Fruit fly (Drosophila melanogaster) whole organism, embryonic: ENCODE measurements around the gene CG42538.

Experiments used
- B-H1 ChIP-seq: fragments of 200-800 bp; sonication (Bioruptor generic); IDR thresholded peaks from 3 replicates; pipeline ENCODE4 v1.3.6; 2022; ENCODE audit warnings: missing biosample characterization, missing genetic modification characterization
- Bgb ChIP-seq: fragments of 200-800 bp; sonication (Bioruptor generic); IDR thresholded peaks from 2 replicates; pipeline ENCODE4 v1.3.6; 2022; ENCODE audit warnings: missing biosample characterization, missing genetic modification characterization; ENCODE audit not compliant: partially characterized antibody
- Blimp-1 ChIP-seq: fragments of 200-800 bp; sonication (Bioruptor generic); optimal IDR thresholded peaks from 3 replicates; lab custom pipeline; 2018; ENCODE audit warnings: missing biosample characterization, missing genetic modification characterization, mild to moderate bottlenecking, moderate library complexity, missing genetic modification reagents
- CG10462 ChIP-seq: fragments of 200-800 bp; sonication (Bioruptor generic); optimal IDR thresholded peaks from 2 replicates; lab custom pipeline; 2016; ENCODE audit warnings: missing biosample characterization, missing genetic modification characterization
- CG12391 ChIP-seq: fragments of 200-800 bp; sonication (Bioruptor generic); optimal IDR thresholded peaks from 3 replicates; lab custom pipeline; 2018; ENCODE audit warnings: missing biosample characterization, mild to moderate bottlenecking, missing genetic modification characterization, moderate library complexity
- CG14441 ChIP-seq: fragments of 200-800 bp; sonication (Bioruptor generic); IDR thresholded peaks from 2 replicates; pipeline ENCODE4 v1.3.6; 2022; ENCODE audit warnings: missing biosample characterization, missing genetic modification characterization
- CG15479 ChIP-seq: fragments of 200-800 bp; sonication (Bioruptor generic); optimal IDR thresholded peaks from 3 replicates; lab custom pipeline; 2019; ENCODE audit warnings: missing biosample characterization, mild to moderate bottlenecking, missing genetic modification characterization, moderate library complexity
- CG18476 ChIP-seq: fragments of 200-800 bp; sonication (Bioruptor generic); optimal IDR thresholded peaks from 2 replicates; lab custom pipeline; 2016; ENCODE audit warnings: missing biosample characterization, mild to moderate bottlenecking, missing genetic modification characterization
- CG2712 ChIP-seq: fragments of 200-800 bp; optimal IDR thresholded peaks from 3 replicates; lab custom pipeline; 2019; ENCODE audit warnings: missing biosample characterization, mild to moderate bottlenecking, missing genetic modification characterization, moderate library complexity
- CG3163 ChIP-seq: fragments of 200-800 bp; sonication (Bioruptor generic); optimal IDR thresholded peaks from 3 replicates; lab custom pipeline; 2016; ENCODE audit warnings: missing biosample characterization, missing genetic modification characterization
- CG32772 ChIP-seq: fragments of 200-800 bp; sonication (Bioruptor generic); IDR thresholded peaks from 2 replicates; pipeline ENCODE4 v1.3.6; 2022; ENCODE audit warnings: missing biosample characterization, missing genetic modification characterization
- CG5180 ChIP-seq: fragments of 200-800 bp; sonication (Bioruptor generic); optimal IDR thresholded peaks from 3 replicates; lab custom pipeline; 2017; ENCODE audit warnings: missing biosample characterization, missing genetic modification characterization, mild to moderate bottlenecking, moderate library complexity, missing genetic modification reagents
- CG6654 ChIP-seq: fragments of 200-800 bp; sonication (Bioruptor generic); optimal IDR thresholded peaks from 2 replicates; lab custom pipeline; 2017; ENCODE audit warnings: missing biosample characterization, mild to moderate bottlenecking, missing genetic modification characterization
- CG6813 ChIP-seq: fragments of 200-800 bp; sonication (Bioruptor generic); optimal IDR thresholded peaks from 2 replicates; lab custom pipeline; 2017; ENCODE audit warnings: missing biosample characterization, missing genetic modification characterization, mild to moderate bottlenecking, moderate library complexity, missing genetic modification reagents
- CkIIα-i1 ChIP-seq: fragments of 200-800 bp; sonication (Bioruptor generic); IDR thresholded peaks from 2 replicates; pipeline ENCODE4 v1.3.6; 2022; ENCODE audit warnings: missing biosample characterization, missing genetic modification characterization
- D ChIP-seq, 2 experiments: fragments of 200-800 bp in 1 of 2; fragments of >200 bp in 1 of 2; sonication (Bioruptor generic) in 1 of 2; optimal IDR thresholded peaks; 2 replicates in 1 of 2; 3 replicates in 1 of 2; lab custom pipeline; 2017; ENCODE audit warnings: mild to moderate bottlenecking in 1 of 2, missing biosample characterization in 1 of 2, missing genetic modification characterization in 1 of 2, missing genetic modification reagents in 1 of 2
- Dip3 ChIP-seq: fragments of 200-800 bp; sonication (Bioruptor generic); optimal IDR thresholded peaks from 3 replicates; lab custom pipeline; 2016; ENCODE audit warnings: missing biosample characterization, missing genetic modification characterization
- Doc3 ChIP-seq: fragments of 200-800 bp; sonication (Bioruptor generic); IDR thresholded peaks from 3 replicates; pipeline ENCODE4 v1.3.6; 2022; ENCODE audit warnings: missing biosample characterization, missing genetic modification characterization; ENCODE audit not compliant: partially characterized antibody
- Dref ChIP-seq: fragments of 200-800 bp; sonication (Bioruptor generic); IDR thresholded peaks from 2 replicates; pipeline ENCODE4 v1.3.6; 2022; ENCODE audit warnings: missing biosample characterization, missing genetic modification characterization
- E2f1 ChIP-seq: fragments of 200-800 bp; sonication (Bioruptor generic); IDR thresholded peaks from 2 replicates; pipeline ENCODE4 v1.3.6; 2022; ENCODE audit warnings: missing biosample characterization, missing genetic modification characterization
- Hmr ChIP-seq: fragments of 200-800 bp; sonication (Bioruptor generic); optimal IDR thresholded peaks from 3 replicates; lab custom pipeline; 2017; ENCODE audit warnings: mild to moderate bottlenecking, missing biosample characterization, missing genetic modification reagents, missing genetic modification characterization
- Hr78 ChIP-seq, 2 experiments: fragments of 200-800 bp in 1 of 2; fragments of >200 bp in 1 of 2; sonication (Bioruptor generic) in 1 of 2; optimal IDR thresholded peaks; 2 replicates each; lab custom pipeline; 2017 to 2019; ENCODE audit warnings: missing biosample characterization in 2 of 2, missing genetic modification characterization in 2 of 2, mild to moderate bottlenecking in 1 of 2, moderate library complexity in 1 of 2
- Jarid2 ChIP-seq: fragments of 200-800 bp; sonication (Bioruptor generic); optimal IDR thresholded peaks from 3 replicates; lab custom pipeline; 2017; ENCODE audit warnings: mild to moderate bottlenecking, missing biosample characterization, missing genetic modification reagents, missing genetic modification characterization
- Kr ChIP-seq: fragments of 200-800 bp; sonication (Bioruptor generic); optimal IDR thresholded peaks from 2 replicates; lab custom pipeline; 2017; ENCODE audit warnings: missing biosample characterization, mild to moderate bottlenecking, missing genetic modification characterization
- Lhr ChIP-seq: fragments of 200-800 bp; sonication (Bioruptor generic); optimal IDR thresholded peaks from 3 replicates; lab custom pipeline; 2017; ENCODE audit warnings: mild to moderate bottlenecking, missing biosample characterization, missing genetic modification reagents, missing genetic modification characterization
- MBD-R2 ChIP-seq: fragments of 200-800 bp; sonication (Bioruptor generic); IDR thresholded peaks from 2 replicates; pipeline ENCODE4 v1.3.6; 2022; ENCODE audit warnings: missing biosample characterization, missing genetic modification characterization
- Opbp ChIP-seq: fragments of 200-800 bp; sonication (Bioruptor generic); IDR thresholded peaks from 3 replicates; pipeline ENCODE4 v1.3.6; 2022; ENCODE audit warnings: missing biosample characterization, missing genetic modification characterization; ENCODE audit not compliant: partially characterized antibody
- Rfx ChIP-seq: fragments of 200-800 bp; sonication (Bioruptor generic); IDR thresholded peaks from 2 replicates; pipeline ENCODE4 v1.3.6; 2022; ENCODE audit warnings: missing biosample characterization, missing genetic modification characterization
- Sox100B ChIP-seq: fragments of 200-800 bp; sonication (Bioruptor generic); optimal IDR thresholded peaks from 3 replicates; lab custom pipeline; 2018; ENCODE audit warnings: missing biosample characterization, mild to moderate bottlenecking, missing genetic modification characterization
- Usf ChIP-seq: fragments of 200-800 bp; sonication (Bioruptor generic); optimal IDR thresholded peaks from 2 replicates; lab custom pipeline; 2017; ENCODE audit warnings: missing genotype, missing biosample characterization, missing genetic modification characterization
- Xrp1 ChIP-seq: fragments of 200-800 bp; sonication (Bioruptor generic); IDR thresholded peaks from 2 replicates; pipeline ENCODE4 v1.3.6; 2022; ENCODE audit warnings: missing biosample characterization, missing genetic modification characterization
- ac ChIP-seq: fragments of 200-800 bp; sonication (Bioruptor generic); optimal IDR thresholded peaks from 3 replicates; lab custom pipeline; 2017; ENCODE audit warnings: missing biosample characterization, mild to moderate bottlenecking, missing genetic modification characterization
- chif ChIP-seq, 2 experiments: fragments of 200-800 bp; sonication (Bioruptor generic); optimal IDR thresholded peaks; 3 replicates each; lab custom pipeline; 2016; ENCODE audit warnings: missing biosample characterization in 2 of 2, missing genetic modification characterization in 2 of 2
- exex ChIP-seq: fragments of 200-800 bp; sonication (Bioruptor generic); optimal IDR thresholded peaks from 4 replicates; lab custom pipeline; 2018; ENCODE audit warnings: missing biosample characterization, mild to moderate bottlenecking, missing genetic modification characterization, moderate library complexity
- ftz-f1 ChIP-seq: fragments of 200-800 bp; sonication (Bioruptor generic); optimal IDR thresholded peaks from 2 replicates; lab custom pipeline; 2016; ENCODE audit warnings: missing biosample characterization, missing genetic modification characterization
- gem ChIP-seq: fragments of 200-800 bp; sonication (Bioruptor generic); optimal IDR thresholded peaks from 2 replicates; lab custom pipeline; 2019; ENCODE audit warnings: missing biosample characterization, mild to moderate bottlenecking, missing genetic modification characterization, moderate library complexity
- grau ChIP-seq: fragments of 200-800 bp; optimal IDR thresholded peaks from 3 replicates; lab custom pipeline; 2019; ENCODE audit warnings: missing biosample characterization, mild to moderate bottlenecking, missing genetic modification characterization, moderate library complexity
- lab ChIP-seq: fragments of 200-800 bp; sonication (Bioruptor generic); optimal IDR thresholded peaks from 3 replicates; lab custom pipeline; 2017; ENCODE audit warnings: missing biosample characterization, missing genetic modification characterization, mild to moderate bottlenecking, moderate library complexity, missing genetic modification reagents
- mirr ChIP-seq: fragments of 200-800 bp; sonication (Bioruptor generic); optimal IDR thresholded peaks from 3 replicates; lab custom pipeline; 2018; ENCODE audit warnings: missing biosample characterization, mild to moderate bottlenecking, missing genetic modification characterization
- nom ChIP-seq: fragments of 200-800 bp; sonication (Bioruptor generic); optimal IDR thresholded peaks from 2 replicates; lab custom pipeline; 2017; ENCODE audit warnings: missing biosample characterization, missing genetic modification characterization, mild to moderate bottlenecking, moderate library complexity, missing genetic modification reagents
- peb ChIP-seq: fragments of 200-800 bp; sonication (Bioruptor generic); IDR thresholded peaks from 2 replicates; pipeline ENCODE4 v1.3.6; 2022; ENCODE audit warnings: missing biosample characterization, missing genetic modification characterization
- pho ChIP-seq: fragments of 200-800 bp; sonication (Bioruptor generic); optimal IDR thresholded peaks from 2 replicates; lab custom pipeline; 2016; ENCODE audit warnings: missing biosample characterization, missing genetic modification characterization
- sens ChIP-seq: fragments of 200-800 bp; sonication (Bioruptor generic); peaks from one replicate; lab custom pipeline; 2016; ENCODE audit warnings: missing biosample characterization, missing genetic modification characterization
- seq ChIP-seq: fragments of 200-800 bp; sonication (Bioruptor generic); IDR thresholded peaks from 2 replicates; pipeline ENCODE4 v1.3.6; 2022; ENCODE audit warnings: missing biosample characterization, missing genetic modification characterization
- sob ChIP-seq: fragments of 200-800 bp; sonication (Bioruptor generic); IDR thresholded peaks from 2 replicates; pipeline ENCODE4 v1.3.6; 2022; ENCODE audit warnings: missing biosample characterization, missing genetic modification characterization
- tll ChIP-seq, 2 experiments: fragments of 200-800 bp in 1 of 2; fragments of >200 bp in 1 of 2; sonication (Bioruptor generic) in 1 of 2; optimal IDR thresholded peaks; 2 replicates each; lab custom pipeline; 2017 to 2019; ENCODE audit warnings: missing biosample characterization in 2 of 2, missing genetic modification characterization in 2 of 2, mild to moderate bottlenecking in 1 of 2, moderate library complexity in 1 of 2
- ttk ChIP-seq: fragments of 200-800 bp; sonication (Bioruptor generic); IDR thresholded peaks from 2 replicates; pipeline ENCODE4 v2.1.2; 2022; ENCODE audit warnings: missing biosample characterization, missing genetic modification characterization
- unpg ChIP-seq: fragments of 200-800 bp; sonication (Bioruptor generic); optimal IDR thresholded peaks from 3 replicates; lab custom pipeline; 2018; ENCODE audit warnings: missing biosample characterization, mild to moderate bottlenecking, missing genetic modification characterization, moderate library complexity
- wor ChIP-seq: fragments of 200-800 bp; sonication (Bioruptor generic); IDR thresholded peaks from 2 replicates; pipeline ENCODE4 v1.3.6; 2022; ENCODE audit warnings: missing biosample characterization, missing genetic modification characterization

Gene CG42538

DNA sequence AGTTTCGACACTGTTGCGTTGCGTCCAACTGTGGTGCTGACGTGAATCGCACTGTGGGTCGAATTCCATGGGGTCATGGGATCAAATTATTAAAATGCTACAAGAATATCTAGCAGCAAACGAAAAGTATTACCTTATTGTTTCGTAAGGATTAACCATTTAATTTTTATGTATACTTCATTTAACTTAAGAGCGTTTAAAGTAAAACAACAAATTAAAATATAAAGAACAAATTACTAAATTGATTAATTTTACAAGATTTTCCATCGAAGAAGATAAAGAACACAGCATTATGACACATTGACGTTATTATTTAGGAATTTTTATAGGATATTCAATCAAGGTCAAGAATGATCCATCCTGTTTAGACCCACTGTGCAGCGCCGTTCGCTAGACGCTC is 19.8 kb downstream of the CG42538 start (continued):
- TF ChIP-seq CG18476 (GFP tag; lab: Kevin White, UChicago): no peak
- no peak for TF ChIP-seq B-H1 (GFP tag; lab: Robert Waterston, UW)
- TF ChIP-seq E2f1 (GFP tag; lab: Robert Waterston, UW): 0 out of 2 replicates have a peak, but pooled peaks have one; percentile 6
- no peak for TF ChIP-seq pho (GFP tag; lab: Kevin White, UChicago)
- peak; percentile 75 for TF ChIP-seq sens
- TF ChIP-seq gem (tag; lab: Kevin White, UChicago): peak; percentile 77
- TF ChIP-seq Jarid2 (GFP tag; lab: Kevin White, UChicago): no peak
- no peak for TF ChIP-seq CG15479
- TF ChIP-seq CG12391 (tag; lab: Kevin White, UChicago): peak; percentile 51
- peak; percentile 45 for TF ChIP-seq lab (GFP tag; lab: Kevin White, UChicago)
- TF ChIP-seq CkIIα-i1 (GFP tag; lab: Robert Waterston, UW): no peak
- TF ChIP-seq CG32772 (GFP tag; lab: Robert Waterston, UW): no peak
- peak; percentile 31; the same call in 1 of the 2 replicates for TF ChIP-seq Rfx (GFP tag; lab: Robert Waterston, UW)
- peak; percentile 10 to 27 for TF ChIP-seq chif (GFP tag; optimal IDR thresholded peaks at IDR 0.05; lab: Kevin White, UChicago)
- 0 out of 2 replicates have a peak, but pooled peaks have one; percentile 5 for TF ChIP-seq ttk (GFP tag; lab: Robert Waterston, UW)
- no peak for TF ChIP-seq MBD-R2 (GFP tag; lab: Robert Waterston, UW)
- no peak for TF ChIP-seq Dref
- 0 out of 2 replicates have a peak, but pooled peaks have one; percentile 19 for TF ChIP-seq wor (GFP tag; lab: Robert Waterston, UW)
- TF ChIP-seq D (optimal IDR thresholded peaks at IDR 0.05; lab: Kevin White, UChicago): no peak
- TF ChIP-seq D (GFP tag; optimal IDR thresholded peaks at IDR 0.05; lab: Kevin White, UChicago): peak; percentile 43
- no peak for TF ChIP-seq peb (GFP tag; lab: Robert Waterston, UW)
- TF ChIP-seq Blimp-1 (GFP tag; lab: Kevin White, UChicago): peak; percentile 58
- TF ChIP-seq mirr: no peak
- peak; percentile 2 for TF ChIP-seq CG10462
- TF ChIP-seq ftz-f1 (GFP tag; lab: Kevin White, UChicago): no peak
- no peak for TF ChIP-seq Dip3 (GFP tag; lab: Kevin White, UChicago)
- TF ChIP-seq Sox100B: peak; percentile 53
- no peak for TF ChIP-seq CG6813 (GFP tag; lab: Kevin White, UChicago)
- TF ChIP-seq Kr (GFP tag; lab: Kevin White, UChicago): no peak
- TF ChIP-seq Lhr (GFP tag; lab: Kevin White, UChicago): no peak
- TF ChIP-seq Opbp (GFP tag; lab: Robert Waterston, UW): no peak
- TF ChIP-seq tll (GFP tag; optimal IDR thresholded peaks at IDR 0.05; lab: Kevin White, UChicago): no peak
- peak; percentile 48 for TF ChIP-seq Hmr
- TF ChIP-seq sob: no peak
- no peak for TF ChIP-seq Bgb (GFP tag; lab: Robert Waterston, UW)
- TF ChIP-seq nom (GFP tag; lab: Kevin White, UChicago): no peak
- peak; percentile 17 for TF ChIP-seq CG5180
- no peak for TF ChIP-seq exex (tag; lab: Kevin White, UChicago)
- TF ChIP-seq CG2712 (tag; lab: Kevin White, UChicago): peak; percentile 68
- TF ChIP-seq ac: no peak
- TF ChIP-seq Usf (GFP tag; lab: Kevin White, UChicago): no peak
- TF ChIP-seq CG6654 (GFP tag; lab: Kevin White, UChicago): no peak
- peak; percentile 64 for TF ChIP-seq grau (tag; lab: Kevin White, UChicago)
- TF ChIP-seq unpg (GFP tag; lab: Kevin White, UChicago): peak; percentile 50
- peak in 1 of 2 experiments; percentile 44 for TF ChIP-seq Hr78 (GFP tag; optimal IDR thresholded peaks at IDR 0.05; lab: Kevin White, UChicago)
- no peak for TF ChIP-seq CG14441 (GFP tag; lab: Robert Waterston, UW)
- TF ChIP-seq seq (GFP tag; lab: Robert Waterston, UW): 0 out of 2 replicates have a peak, but pooled peaks have one; percentile 16
- TF ChIP-seq CG3163 (GFP tag; lab: Kevin White, UChicago): no peak
- TF ChIP-seq Doc3: no peak
- TF ChIP-seq Xrp1 (GFP tag; lab: Robert Waterston, UW): 0 out of 2 replicates have a peak, but pooled peaks have one; percentile 44
